Worm (Caenorhabditis elegans) whole organism, L1 larva: ENCODE data around the gene K12H6.9.

Experiments
- C34B4.2 ChIP-seq: sonication (generic microtip); optimal IDR thresholded peaks from 2 replicates; lab custom pipeline; 2017; ENCODE audit warnings: mild to moderate bottlenecking, missing genetic modification characterization, missing compliant biosample characterization
- aha-1 ChIP-seq: fragments of 150-350 bp; optimal IDR thresholded peaks from 2 replicates; lab custom pipeline; 2014; ENCODE audit warnings: missing biosample characterization, missing genetic modification characterization
- efl-3 ChIP-seq: fragments of 200-800 bp; sonication (Bioruptor generic); optimal IDR thresholded peaks from 2 replicates; lab custom pipeline; 2018; ENCODE audit warnings: mild to moderate bottlenecking, missing genetic modification characterization, missing compliant biosample characterization
- nhr-12 ChIP-seq: sonication (generic microtip); optimal IDR thresholded peaks from 2 replicates; lab custom pipeline; 2017; ENCODE audit warnings: missing biosample characterization, missing genetic modification characterization
- nhr-47 ChIP-seq: sonication (generic microtip); optimal IDR thresholded peaks from 2 replicates; lab custom pipeline; 2016; ENCODE audit warnings: mild to moderate bottlenecking, missing genetic modification characterization, moderate library complexity, missing compliant biosample characterization
- pag-3 ChIP-seq: sonication (generic microtip); optimal IDR thresholded peaks from 2 replicates; lab custom pipeline; 2017; ENCODE audit warnings: missing genetic modification characterization, mild to moderate bottlenecking, missing compliant biosample characterization, antibody characterized with exemption, borderline replicate concordance; ENCODE audit not compliant: insufficient read depth
- unc-62 ChIP-seq: fragments of 150-350 bp; optimal IDR thresholded peaks from 2 replicates; lab custom pipeline; 2014; ENCODE audit warnings: missing biosample characterization, missing genetic modification reagents, missing genetic modification characterization
- zag-1 ChIP-seq: fragments of 150-350 bp; optimal IDR thresholded peaks from 2 replicates; lab custom pipeline; 2014; ENCODE audit warnings: missing biosample characterization, missing genetic modification characterization
- ztf-11 ChIP-seq, 2 experiments: sonication (generic microtip); optimal IDR thresholded peaks; 2 replicates each; lab custom pipeline; 2016 to 2017; ENCODE audit warnings: missing genetic modification characterization in 2 of 2, missing biosample characterization in 1 of 2, missing compliant biosample characterization in 1 of 2
- ztf-4 ChIP-seq: fragments of 150-350 bp; optimal IDR thresholded peaks from 2 replicates; lab custom pipeline; 2014; ENCODE audit warnings: missing biosample characterization, missing genetic modification characterization

ce11 chrII:2774904-2775303 lies 49.3 kb upstream of the K12H6.9 start, which contains the start of gene fbxb-111:
- no peak for TF ChIP-seq C34B4.2 (tag; lab: Kevin White, UChicago)
- TF ChIP-seq zag-1 (tag; lab: Kevin White, UChicago) = no peak
- no peak for TF ChIP-seq unc-62 (GFP tag; lab: Kevin White, UChicago)
- no peak for TF ChIP-seq nhr-47
- TF ChIP-seq pag-3 (tag; lab: Kevin White, UChicago) = no peak
- TF ChIP-seq ztf-4 (tag; lab: Kevin White, UChicago) = no peak
- TF ChIP-seq aha-1 = no peak
- no peak for TF ChIP-seq ztf-11 (tag; optimal IDR thresholded peaks at IDR 0.05; lab: Kevin White, UChicago)
- TF ChIP-seq efl-3 (GFP tag; lab: Kevin White, UChicago) = no peak
- no peak for TF ChIP-seq nhr-12 (tag; lab: Kevin White, UChicago)
